Fruit fly (Drosophila melanogaster) whole organism: ENCODE measurements around the gene CG14075.
A peak's percentile ranks its signal among the peaks of the same experiment; 100 is the strongest.

Source experiments
- Dll ChIP-seq: fragments of >200 bp; optimal IDR thresholded peaks from 2 replicates; lab custom pipeline; 2017
- EcR ChIP-seq, 2 experiments: fragments of >200 bp; optimal IDR thresholded peaks; 2 replicates each; lab custom pipeline; 2017; ENCODE audit warnings: missing biosample characterization in 2 of 2, missing genetic modification characterization in 2 of 2, missing genetic modification reagents in 2 of 2
- psq ChIP-seq: fragments of >200 bp; optimal IDR thresholded peaks from 2 replicates; lab custom pipeline; 2017
- usp ChIP-seq: fragments of >200 bp; optimal IDR thresholded peaks from 2 replicates; lab custom pipeline; 2017; ENCODE audit warnings: missing biosample characterization, missing genetic modification characterization, mixed read lengths

dm6 chr3L:18996030-18996773, 11.4 kb downstream of the CG14075 start:
- TF ChIP-seq psq (lab: Kevin White, UChicago): no peak
- no peak for TF ChIP-seq Dll (lab: Kevin White, UChicago)
- TF ChIP-seq usp (GFP tag; lab: Kevin White, UChicago): no peak
- TF ChIP-seq EcR (GFP tag; optimal IDR thresholded peaks at IDR 0.05; lab: Kevin White, UChicago): peak in 1 of 2 experiments; percentile 21
